Worm (Caenorhabditis elegans): ENCODE results near the gene F33G12.6.

The F33G12.6 gene

DNA sequence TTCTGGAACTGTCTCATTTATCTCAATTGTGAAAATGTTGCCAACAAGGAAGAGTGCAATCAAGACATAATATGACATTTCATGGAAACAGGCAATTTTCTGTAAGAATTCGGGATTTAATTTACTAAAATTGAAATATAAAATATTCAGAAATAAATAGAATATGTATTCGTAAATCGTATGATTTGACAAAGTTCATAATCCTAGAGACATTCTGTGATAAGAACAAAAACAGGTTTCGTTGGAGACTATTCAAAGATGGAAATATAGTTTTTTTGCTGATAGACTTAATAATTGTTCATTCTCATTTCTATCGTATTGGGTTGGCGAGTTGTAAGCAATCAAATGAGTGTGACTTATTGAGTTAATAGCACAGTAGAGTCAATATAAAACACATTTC is 8.3 kb downstream of the F33G12.6 start, which contains the start of gene C27A2.12:
Gene C27A2.12, minus strand, starts transcription at position 101 of the 400 bp plus-strand sequence.
- TF ChIP-seq blmp-1 (tag; optimal IDR thresholded peaks at IDR 0.05) (no peak), unc-120 (tag; optimal IDR thresholded peaks at IDR 0.05; ENCODE audit: poor library complexity, severe bottlenecking) (no peak)

DNA sequence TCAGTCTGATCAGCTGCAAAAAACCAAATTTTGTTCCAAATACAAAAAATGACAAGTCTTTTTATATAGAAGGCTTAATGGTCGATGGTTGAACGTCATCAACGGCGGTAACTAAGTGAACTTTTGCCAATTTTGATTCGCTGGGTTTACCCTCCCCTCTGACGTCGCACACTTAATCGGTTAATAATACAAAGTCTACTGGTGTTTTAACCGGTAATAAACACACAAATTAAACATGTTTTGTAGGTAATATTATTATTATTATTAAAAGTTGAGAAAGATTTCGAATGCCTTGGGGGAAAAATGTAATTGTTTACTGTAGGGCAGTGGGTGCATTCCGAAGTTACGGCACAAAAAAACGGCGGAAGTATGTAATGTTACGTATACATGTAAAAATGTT is 11.0 kb downstream of the F33G12.6 start, which contains the start of gene pho-12:
Gene pho-12, minus strand, starts transcription at position 101 of the 400 bp plus-strand sequence.
- TF ChIP-seq ces-1 (GFP tag; optimal IDR thresholded peaks at IDR 0.05) (no peak), unc-39 (tag; optimal IDR thresholded peaks at IDR 0.05) (no peak), ham-2 (GFP tag; optimal IDR thresholded peaks at IDR 0.05) (no peak), mls-2 (tag; optimal IDR thresholded peaks at IDR 0.05) (no peak), ztf-11 (tag; optimal IDR thresholded peaks at IDR 0.05) (no peak)

DNA sequence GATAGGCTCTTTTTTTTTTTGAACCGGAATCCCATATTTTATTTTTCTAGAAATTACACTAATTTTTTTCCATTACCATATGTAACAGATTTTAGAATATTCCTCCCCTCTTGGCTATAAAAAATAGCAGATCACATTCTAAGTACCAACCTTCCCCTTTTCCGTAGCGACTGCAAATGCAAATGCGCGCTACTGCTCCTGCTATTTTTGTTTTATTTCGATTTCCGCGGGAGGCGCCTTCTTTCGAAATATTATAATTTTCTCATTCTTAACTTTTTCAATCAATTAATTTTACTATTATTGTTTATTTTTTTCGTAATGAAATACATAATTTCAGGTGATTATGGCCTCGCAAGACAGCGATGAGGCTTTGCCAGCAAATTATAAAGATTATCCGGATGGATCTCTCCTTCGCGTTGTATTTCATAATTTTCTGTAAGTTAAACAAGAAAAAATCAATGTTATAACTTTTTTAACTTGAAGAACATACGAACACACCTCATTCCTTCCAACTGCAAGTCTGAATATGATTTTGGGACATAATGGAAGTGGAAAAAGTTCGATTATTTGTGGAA is 12.2 kb downstream of the F33G12.6 start, which contains the start of gene smc-5:
Gene smc-5, plus strand, starts transcription at position 332 of the 575 bp plus-strand sequence.
- no peak for TF ChIP-seq bed-3 (GFP tag; optimal IDR thresholded peaks at IDR 0.05)
- no peak for TF ChIP-seq ceh-43 (GFP tag; optimal IDR thresholded peaks at IDR 0.05)
- peak; percentile 42 for TF ChIP-seq ceh-39 (tag; optimal IDR thresholded peaks at IDR 0.05)
- no peak for TF ChIP-seq ham-2 (GFP tag; optimal IDR thresholded peaks at IDR 0.05)
- no peak for TF ChIP-seq lin-32 (GFP tag; optimal IDR thresholded peaks at IDR 0.05)
- TF ChIP-seq ztf-11 (tag; optimal IDR thresholded peaks at IDR 0.05): no peak
- TF ChIP-seq ceh-83 (GFP tag; optimal IDR thresholded peaks at IDR 0.05): no peak
- TF ChIP-seq nhr-28 (tag; optimal IDR thresholded peaks at IDR 0.05): no peak
- TF ChIP-seq pha-4 (tag; optimal IDR thresholded peaks at IDR 0.05): peak; percentile 8
- TF ChIP-seq hlh-1 (tag; optimal IDR thresholded peaks at IDR 0.05): peak; percentile 57
- peak; percentile 26 for TF ChIP-seq unc-120 (tag; optimal IDR thresholded peaks at IDR 0.05; ENCODE audit: poor library complexity, severe bottlenecking)
- TF ChIP-seq mab-5 (tag; optimal IDR thresholded peaks at IDR 0.05): no peak
- TF ChIP-seq mep-1 (tag; optimal IDR thresholded peaks at IDR 0.05): peak; percentile 86
- no peak for TF ChIP-seq unc-62 (GFP tag; optimal IDR thresholded peaks at IDR 0.05)
- TF ChIP-seq snpc-4 (tag; optimal IDR thresholded peaks at IDR 0.05): no peak
- no peak for TF ChIP-seq nhr-12 (tag; optimal IDR thresholded peaks at IDR 0.05)
- TF ChIP-seq M03D4.4 (tag; optimal IDR thresholded peaks at IDR 0.05): no peak
- no peak for TF ChIP-seq cnd-1 (tag; optimal IDR thresholded peaks at IDR 0.05)
- TF ChIP-seq sem-2 (GFP tag; optimal IDR thresholded peaks at IDR 0.05): no peak
- no peak for TF ChIP-seq elt-1 (tag; optimal IDR thresholded peaks at IDR 0.05; ENCODE audit: borderline replicate concordance, insufficient read depth)
- TF ChIP-seq nhr-2 (tag; optimal IDR thresholded peaks at IDR 0.05): no peak
- TF ChIP-seq elt-3 (tag; optimal IDR thresholded peaks at IDR 0.05): no peak
- TF ChIP-seq nhr-237 (tag; optimal IDR thresholded peaks at IDR 0.05): peak; percentile 56
- TF ChIP-seq mls-2 (tag; optimal IDR thresholded peaks at IDR 0.05): no peak
- TF ChIP-seq lin-13 (tag; optimal IDR thresholded peaks at IDR 0.05): no peak
- no peak for TF ChIP-seq nhr-76 (tag; optimal IDR thresholded peaks at IDR 0.05)
- peak; percentile 56 for TF ChIP-seq ces-1 (GFP tag; optimal IDR thresholded peaks at IDR 0.05)
- TF ChIP-seq unc-39 (tag; optimal IDR thresholded peaks at IDR 0.05): no peak
- TF ChIP-seq lsy-2 (tag; optimal IDR thresholded peaks at IDR 0.05): peak; percentile 85
- no peak for TF ChIP-seq flh-1 (GFP tag; optimal IDR thresholded peaks at IDR 0.05)
- TF ChIP-seq sptf-1 (tag; optimal IDR thresholded peaks at IDR 0.05): no peak
- TF ChIP-seq blmp-1 (tag; optimal IDR thresholded peaks at IDR 0.05): no peak
- TF ChIP-seq tbx-8 (GFP tag; optimal IDR thresholded peaks at IDR 0.05): no peak
- TF ChIP-seq drap-1 (GFP tag; optimal IDR thresholded peaks at IDR 0.05): no peak
- no peak for TF ChIP-seq zip-8 (tag; optimal IDR thresholded peaks at IDR 0.05)

DNA sequence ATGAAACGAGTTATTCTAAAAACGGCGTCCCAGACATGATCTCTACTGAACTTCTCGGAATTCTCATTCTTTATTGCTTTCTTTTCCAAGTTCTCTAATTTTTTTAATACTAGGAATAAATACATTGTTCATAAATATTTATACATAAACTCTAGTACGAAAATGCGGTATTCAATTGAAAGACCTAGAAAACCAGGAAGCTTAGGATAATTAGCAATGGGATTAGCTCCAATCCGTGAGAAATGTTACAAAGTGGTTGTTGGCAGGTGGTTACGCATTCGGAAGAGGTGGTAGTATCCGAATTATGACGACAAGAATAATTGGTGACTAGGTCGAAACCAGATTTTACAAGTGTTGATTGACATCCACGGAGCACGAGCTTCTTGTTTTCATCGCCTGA is 17.3 kb downstream of the F33G12.6 start:
- TF ChIP-seq lin-32 (GFP tag; optimal IDR thresholded peaks at IDR 0.05) (no peak), ztf-11 (tag; optimal IDR thresholded peaks at IDR 0.05) (no peak), ceh-83 (GFP tag; optimal IDR thresholded peaks at IDR 0.05) (no peak), pha-4 (tag; optimal IDR thresholded peaks at IDR 0.05) (no peak), sem-2 (GFP tag; optimal IDR thresholded peaks at IDR 0.05) (no peak), nhr-237 (tag; optimal IDR thresholded peaks at IDR 0.05) (no peak)
